Worm (Caenorhabditis elegans) whole organism, mixed stage, embryonic: Measurements from ENCODE around the gene sdz-27.
A peak's percentile ranks its signal among the peaks of the same experiment; 100 is the strongest.

ENCODE experiments used
- bed-3 ChIP-seq: fragments of 200-800 bp; sonication (Bioruptor generic); optimal IDR thresholded peaks from 3 replicates; lab custom pipeline; 2018; ENCODE audit warnings: mild to moderate bottlenecking, missing genetic modification characterization, moderate library complexity, missing compliant biosample characterization
- blmp-1 ChIP-seq: fragments of 150-350 bp; optimal IDR thresholded peaks from 2 replicates; lab custom pipeline; 2014; ENCODE audit warnings: missing biosample characterization, missing genetic modification characterization
- cnd-1 ChIP-seq: fragments of 200-800 bp; sonication (Bioruptor generic); optimal IDR thresholded peaks from 2 replicates; lab custom pipeline; 2018; ENCODE audit warnings: mild to moderate bottlenecking, missing genetic modification characterization, missing compliant biosample characterization
- pha-4 ChIP-seq: fragments of 150-350 bp; optimal IDR thresholded peaks from 2 replicates; lab custom pipeline; 2018; ENCODE audit warnings: missing biosample characterization, missing genetic modification reagents, missing genetic modification characterization
- sptf-1 ChIP-seq: sonication (generic microtip); optimal IDR thresholded peaks from 2 replicates; lab custom pipeline; 2017; ENCODE audit warnings: mild to moderate bottlenecking, missing genetic modification characterization, moderate library complexity, missing compliant biosample characterization

ce11 chrIV:11149454-11150163, 37.2 kb upstream of the sdz-27 start, which contains the start of the genes F01G4.6 and pfd-1:
- TF ChIP-seq cnd-1 (tag; lab: Kevin White, UChicago) (peak; percentile 25), blmp-1 (tag; lab: Kevin White, UChicago) (peak; percentile 23), sptf-1 (peak; percentile 74), pha-4 (tag; lab: Kevin White, UChicago) (peak; percentile 71), bed-3 (GFP tag; lab: Kevin White, UChicago) (no peak)
